Worm (Caenorhabditis elegans) whole organism, young adult: Measurements from ENCODE around the gene T12G3.2.

Source experiments
- B0035.1 ChIP-seq: sonication (generic microtip); optimal IDR thresholded peaks from 2 replicates; lab custom pipeline; 2016; ENCODE audit warnings: missing genetic modification characterization, mild to moderate bottlenecking, missing compliant biosample characterization, missing genotype, missing genetic modification reagents
- B0261.1 ChIP-seq: sonication (generic microtip); optimal IDR thresholded peaks from 2 replicates; lab custom pipeline; 2016; ENCODE audit warnings: mild to moderate bottlenecking, missing genetic modification characterization, moderate library complexity, missing compliant biosample characterization
- D2030.7 ChIP-seq: fragments of 200-800 bp; sonication (Bioruptor generic); IDR thresholded peaks from 2 replicates; pipeline ENCODE4 v1.3.6; 2022; ENCODE audit warnings: missing genetic modification reagents, missing genetic modification characterization, missing compliant biosample characterization
- F22D6.2 ChIP-seq: sonication (generic microtip); optimal IDR thresholded peaks from 2 replicates; lab custom pipeline; 2016; ENCODE audit warnings: mild to moderate bottlenecking, missing genetic modification characterization, missing compliant biosample characterization
- F37B4.10 ChIP-seq: fragments of 200-800 bp; sonication (Bioruptor generic); IDR thresholded peaks from 2 replicates; pipeline ENCODE4 v1.3.6; 2022; ENCODE audit warnings: missing genetic modification characterization, missing compliant biosample characterization
- F39B2.1 ChIP-seq: fragments of 200-800 bp; sonication (Bioruptor generic); IDR thresholded peaks from 2 replicates; pipeline ENCODE4 v1.3.6; 2022; ENCODE audit warnings: missing genetic modification reagents, missing genetic modification characterization, missing compliant biosample characterization
- F57C9.4 ChIP-seq: sonication (generic microtip); optimal IDR thresholded peaks from 2 replicates; lab custom pipeline; 2017; ENCODE audit warnings: mild to moderate bottlenecking, missing genetic modification characterization, missing compliant biosample characterization
- K12H6.12 ChIP-seq: fragments of 200-800 bp; sonication (Bioruptor generic); optimal IDR thresholded peaks from 2 replicates; lab custom pipeline; 2018; ENCODE audit warnings: mild to moderate bottlenecking, missing genetic modification characterization, missing compliant biosample characterization
- T26A5.8 ChIP-seq: sonication (generic microtip); optimal IDR thresholded peaks from 2 replicates; lab custom pipeline; 2016; ENCODE audit warnings: missing genetic modification characterization, missing compliant biosample characterization
- Y53G8AR.9 ChIP-seq: fragments of 200-800 bp; sonication (Bioruptor generic); conservative IDR thresholded peaks from 2 replicates; pipeline ENCODE4 v1.3.6; 2022; ENCODE audit warnings: missing genetic modification reagents, missing genetic modification characterization, missing compliant biosample characterization
- Y56A3A.18 ChIP-seq: fragments of 200-800 bp; sonication (Bioruptor generic); IDR thresholded peaks from 2 replicates; pipeline ENCODE4 v1.3.6; 2022; ENCODE audit warnings: missing genetic modification reagents, missing genetic modification characterization, missing compliant biosample characterization
- Y67H2A.10 ChIP-seq: fragments of 200-800 bp; sonication (Bioruptor generic); conservative IDR thresholded peaks from 2 replicates; pipeline ENCODE4 v1.3.6; 2022; ENCODE audit warnings: missing genetic modification reagents, missing genetic modification characterization, missing compliant biosample characterization
- Y79H2A.3 ChIP-seq: fragments of 200-800 bp; sonication (Bioruptor generic); conservative IDR thresholded peaks from 2 replicates; pipeline ENCODE4 v1.3.6; 2022; ENCODE audit warnings: missing genetic modification reagents, missing genetic modification characterization, missing compliant biosample characterization
- ZK185.1 ChIP-seq: sonication (generic microtip); optimal IDR thresholded peaks from 2 replicates; lab custom pipeline; 2016; ENCODE audit warnings: mild to moderate bottlenecking, missing genetic modification characterization, missing compliant biosample characterization; ENCODE audit not compliant: poor library complexity, severe bottlenecking
- akir-1 ChIP-seq: fragments of 200-800 bp; sonication (Bioruptor generic); optimal IDR thresholded peaks from 2 replicates; lab custom pipeline; 2018; ENCODE audit warnings: mild to moderate bottlenecking, missing genetic modification characterization, moderate library complexity, missing compliant biosample characterization
- aptf-2 ChIP-seq: fragments of 200-800 bp; sonication (Bioruptor generic); conservative IDR thresholded peaks from 2 replicates; pipeline ENCODE4 v1.3.6; 2022; ENCODE audit warnings: missing genetic modification reagents, missing genetic modification characterization, missing compliant biosample characterization
- athp-1 ChIP-seq: sonication (generic microtip); optimal IDR thresholded peaks from 2 replicates; lab custom pipeline; 2017; ENCODE audit warnings: mild to moderate bottlenecking, missing genetic modification characterization, missing compliant biosample characterization
- attf-5 ChIP-seq: fragments of 200-800 bp; sonication (Bioruptor generic); optimal IDR thresholded peaks from 2 replicates; lab custom pipeline; 2018; ENCODE audit warnings: mild to moderate bottlenecking, missing genetic modification characterization, missing compliant biosample characterization
- attf-6 ChIP-seq: fragments of 200-800 bp; sonication (Bioruptor generic); IDR thresholded peaks from 2 replicates; pipeline ENCODE4 v1.3.6; 2022; ENCODE audit warnings: missing genetic modification reagents, missing genetic modification characterization, missing compliant biosample characterization
- cebp-2 ChIP-seq: fragments of 200-800 bp; sonication (Bioruptor generic); IDR thresholded peaks from 2 replicates; pipeline ENCODE4 v1.3.6; 2022; ENCODE audit warnings: missing genetic modification characterization, missing compliant biosample characterization
- ceh-40 ChIP-seq: fragments of 200-800 bp; sonication (Bioruptor generic); IDR thresholded peaks from 2 replicates; pipeline ENCODE4 v1.3.6; 2022; ENCODE audit warnings: missing genetic modification characterization, missing compliant biosample characterization
- ceh-58 ChIP-seq: fragments of 200-800 bp; sonication (Bioruptor generic); IDR thresholded peaks from 2 replicates; pipeline ENCODE4 v1.3.6; 2022; ENCODE audit warnings: missing genetic modification characterization, missing compliant biosample characterization
- ceh-79 ChIP-seq: sonication (generic microtip); optimal IDR thresholded peaks from 2 replicates; lab custom pipeline; 2017; ENCODE audit warnings: mild to moderate bottlenecking, missing genetic modification characterization, missing compliant biosample characterization
- ceh-91 ChIP-seq: fragments of 200-800 bp; sonication (Bioruptor generic); IDR thresholded peaks from 2 replicates; pipeline ENCODE4 v1.3.6; 2022; ENCODE audit warnings: missing genetic modification reagents, missing genetic modification characterization, missing compliant biosample characterization
- dox-1 ChIP-seq: fragments of 200-800 bp; sonication (Bioruptor generic); IDR thresholded peaks from 2 replicates; pipeline ENCODE4 v1.3.6; 2022; ENCODE audit warnings: missing genetic modification reagents, missing genetic modification characterization, missing compliant biosample characterization
- egrh-3 ChIP-seq: fragments of 200-800 bp; sonication (Bioruptor generic); IDR thresholded peaks from 2 replicates; pipeline ENCODE4 v1.3.6; 2022; ENCODE audit warnings: missing genetic modification reagents, missing genetic modification characterization, missing compliant biosample characterization
- him-1 ChIP-seq: sonication (generic microtip); optimal IDR thresholded peaks from 2 replicates; lab custom pipeline; 2016; ENCODE audit warnings: missing genotype, missing genetic modification reagents, missing genetic modification characterization, missing compliant biosample characterization
- hlh-12 ChIP-seq: sonication (generic microtip); optimal IDR thresholded peaks from 2 replicates; lab custom pipeline; 2016; ENCODE audit warnings: missing genetic modification characterization, missing compliant biosample characterization
- hmg-20 ChIP-seq: fragments of 200-800 bp; sonication (Bioruptor generic); IDR thresholded peaks from 2 replicates; pipeline ENCODE4 v1.3.6; 2022; ENCODE audit warnings: missing genetic modification reagents, missing genetic modification characterization, missing compliant biosample characterization
- hrde-1 ChIP-seq: sonication (generic microtip); optimal IDR thresholded peaks from 2 replicates; lab custom pipeline; 2016; ENCODE audit warnings: missing genetic modification characterization, mild to moderate bottlenecking, missing compliant biosample characterization, moderate library complexity, missing genotype, missing genetic modification reagents, borderline replicate concordance
- lag-1 ChIP-seq: fragments of 200-800 bp; sonication (Bioruptor generic); IDR thresholded peaks from 2 replicates; pipeline ENCODE4 v1.3.6; 2022; ENCODE audit warnings: missing genetic modification reagents, missing genetic modification characterization, missing compliant biosample characterization
- lin-35 ChIP-seq, 3 experiments: fragments of 150-350 bp in 2 of 3; sonication (generic microtip) in 1 of 3; optimal IDR thresholded peaks; 2 replicates each; lab custom pipeline; 2014 to 2018; ENCODE audit warnings: missing biosample characterization in 3 of 3, missing genetic modification characterization in 3 of 3, missing genetic modification reagents in 3 of 3
- lir-1 ChIP-seq: fragments of 200-800 bp; sonication (Bioruptor generic); conservative IDR thresholded peaks from 2 replicates; pipeline ENCODE4 v1.3.6; 2022; ENCODE audit warnings: missing genetic modification reagents, missing genetic modification characterization, missing compliant biosample characterization
- lsy-27 ChIP-seq: sonication (generic microtip); optimal IDR thresholded peaks from 2 replicates; lab custom pipeline; 2017; ENCODE audit warnings: missing genetic modification characterization, mild to moderate bottlenecking, missing compliant biosample characterization, antibody characterized with exemption, missing genotype, borderline replicate concordance; ENCODE audit not compliant: insufficient read depth
- madf-8 ChIP-seq: fragments of 200-800 bp; sonication (Bioruptor generic); conservative IDR thresholded peaks from 2 replicates; pipeline ENCODE4 v1.3.6; 2022; ENCODE audit warnings: missing genetic modification reagents, missing genetic modification characterization, missing compliant biosample characterization
- nfya-2 ChIP-seq: fragments of 200-800 bp; sonication (Bioruptor generic); IDR thresholded peaks from 2 replicates; pipeline ENCODE4 v1.3.6; 2022; ENCODE audit warnings: missing genetic modification reagents, missing genetic modification characterization, missing compliant biosample characterization
- nhr-120 ChIP-seq: fragments of 200-800 bp; sonication (Bioruptor generic); IDR thresholded peaks from 2 replicates; pipeline ENCODE4 v1.3.6; 2022; ENCODE audit warnings: missing genetic modification characterization, missing compliant biosample characterization
- nhr-179 ChIP-seq: sonication (generic microtip); optimal IDR thresholded peaks from 2 replicates; lab custom pipeline; 2016; ENCODE audit warnings: mild to moderate bottlenecking, missing genetic modification characterization, missing compliant biosample characterization
- nhr-27 ChIP-seq: fragments of 200-800 bp; sonication (Bioruptor generic); optimal IDR thresholded peaks from 2 replicates; lab custom pipeline; 2018; ENCODE audit warnings: mild to moderate bottlenecking, missing genetic modification characterization, moderate library complexity, missing compliant biosample characterization
- sdz-38 ChIP-seq: sonication (generic microtip); optimal IDR thresholded peaks from 2 replicates; lab custom pipeline; 2016; ENCODE audit warnings: missing genotype, missing genetic modification characterization, missing compliant biosample characterization
- sea-2 ChIP-seq: fragments of 200-800 bp; sonication (Bioruptor generic); IDR thresholded peaks from 2 replicates; pipeline ENCODE4 v1.3.6; 2022; ENCODE audit warnings: missing genetic modification characterization, missing compliant biosample characterization
- sptf-2 ChIP-seq: fragments of 200-800 bp; sonication (Bioruptor generic); optimal IDR thresholded peaks from 2 replicates; lab custom pipeline; 2018; ENCODE audit warnings: mild to moderate bottlenecking, missing genetic modification characterization, missing compliant biosample characterization
- tlf-1 ChIP-seq: fragments of 200-800 bp; sonication (Bioruptor generic); optimal IDR thresholded peaks from 2 replicates; lab custom pipeline; 2018; ENCODE audit warnings: mild to moderate bottlenecking, missing genetic modification characterization, missing compliant biosample characterization
- unc-130 ChIP-seq: sonication (generic microtip); optimal IDR thresholded peaks from 2 replicates; lab custom pipeline; 2016; ENCODE audit warnings: missing genetic modification reagents, missing genetic modification characterization, missing compliant biosample characterization
- unc-62 ChIP-seq: fragments of 150-350 bp; optimal IDR thresholded peaks from 2 replicates; lab custom pipeline; 2014; ENCODE audit warnings: missing biosample characterization, missing genetic modification reagents, missing genetic modification characterization
- ztf-25 ChIP-seq: fragments of 200-800 bp; sonication (Bioruptor generic); IDR thresholded peaks from 2 replicates; pipeline ENCODE4 v1.3.6; 2022; ENCODE audit warnings: missing genetic modification reagents, missing genetic modification characterization, missing compliant biosample characterization
- ztf-26 ChIP-seq: sonication (generic microtip); optimal IDR thresholded peaks from 2 replicates; lab custom pipeline; 2017; ENCODE audit warnings: missing genetic modification characterization, missing compliant biosample characterization
- ztf-6 ChIP-seq: fragments of 200-800 bp; sonication (Bioruptor generic); IDR thresholded peaks from 2 replicates; pipeline ENCODE4 v1.3.6; 2022; ENCODE audit warnings: missing genetic modification reagents, missing genetic modification characterization, missing compliant biosample characterization

T12G3.2 gene

DNA sequence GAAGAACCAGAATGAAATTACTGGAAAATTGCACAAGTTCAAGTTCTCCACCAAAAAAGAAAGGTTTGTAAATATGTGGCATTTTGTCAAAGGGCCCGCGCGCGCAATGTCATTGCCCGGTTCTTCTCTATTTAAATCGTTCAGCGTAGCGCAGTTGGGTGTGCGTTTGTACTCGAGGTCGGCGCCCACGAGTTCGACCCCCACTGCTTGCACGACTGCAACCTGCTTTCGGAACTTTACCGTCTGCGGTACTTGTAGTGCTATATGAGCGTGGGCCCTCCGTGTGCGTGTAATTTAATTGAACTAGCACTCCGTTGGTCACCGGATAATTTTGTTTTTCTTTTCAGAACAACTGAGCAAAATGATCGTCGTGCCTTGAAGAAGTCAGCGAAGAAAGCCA is 39.7 kb upstream of the T12G3.2 start (continued):
- TF ChIP-seq aptf-2 (peak; percentile 71; the same call in 1 of the 2 replicates), Y53G8AR.9 (GFP tag; lab: Robert Waterston, UW) (peak; percentile 68; the same call in 1 of the 2 replicates), sdz-38 (no peak), lsy-27 (peak; percentile 63), lir-1 (GFP tag; lab: Robert Waterston, UW) (peak; percentile 61), lin-35 (GFP tag; optimal IDR thresholded peaks at IDR 0.05; lab: Kevin White, UChicago) (peak in 2 of 3 experiments; percentile 4 to 13), cebp-2 (GFP tag; lab: Robert Waterston, UW) (peak; percentile 100), akir-1 (GFP tag; lab: Kevin White, UChicago) (no peak), B0261.1 (tag; lab: Kevin White, UChicago) (peak; percentile 91), F22D6.2 (tag; lab: Kevin White, UChicago) (peak; percentile 29), hmg-20 (GFP tag; lab: Robert Waterston, UW) (0 out of 2 replicates have a peak, but pooled peaks have one; percentile 59), tlf-1 (GFP tag; lab: Kevin White, UChicago) (peak; percentile 79), sptf-2 (GFP tag; lab: Kevin White, UChicago) (peak; percentile 93), hlh-12 (tag; lab: Kevin White, UChicago) (peak; percentile 32), him-1 (tag; lab: Kevin White, UChicago) (peak; percentile 93), F37B4.10 (GFP tag; lab: Robert Waterston, UW) (no peak), madf-8 (GFP tag; lab: Robert Waterston, UW) (0 out of 2 replicates have a peak, but pooled peaks have one; percentile 29), F57C9.4 (tag; lab: Kevin White, UChicago) (no peak), nfya-2 (GFP tag; lab: Robert Waterston, UW) (no peak), ztf-26 (tag; lab: Kevin White, UChicago) (peak; percentile 75), B0035.1 (tag; lab: Kevin White, UChicago) (peak; percentile 78), attf-5 (peak; percentile 81), ceh-40 (GFP tag; lab: Robert Waterston, UW) (peak; percentile 30; the same call in 1 of the 2 replicates), Y79H2A.3 (no peak), ZK185.1 (peak; percentile 92), ceh-58 (no peak), unc-130 (GFP tag; lab: Kevin White, UChicago) (peak; percentile 66), Y67H2A.10 (GFP tag; lab: Robert Waterston, UW) (0 out of 2 replicates have a peak, but pooled peaks have one; percentile 33), ztf-6 (peak; percentile 70; the same call in 1 of the 2 replicates), hrde-1 (tag; lab: Kevin White, UChicago) (peak; percentile 71), D2030.7 (GFP tag; lab: Robert Waterston, UW) (peak; percentile 85), ceh-91 (GFP tag; lab: Robert Waterston, UW) (peak; percentile 51; the same call in 1 of the 2 replicates), attf-6 (GFP tag; lab: Robert Waterston, UW) (peak; percentile 73; the same call in 1 of the 2 replicates), ceh-79 (tag; lab: Kevin White, UChicago) (peak; percentile 88), athp-1 (tag; lab: Kevin White, UChicago) (peak; percentile 81), F39B2.1 (GFP tag; lab: Robert Waterston, UW) (no peak), ztf-25 (GFP tag; lab: Robert Waterston, UW) (peak; percentile 88), nhr-120 (GFP tag; lab: Robert Waterston, UW) (no peak), sea-2 (GFP tag; lab: Robert Waterston, UW) (no peak), Y56A3A.18 (GFP tag; lab: Robert Waterston, UW) (peak; percentile 86), lag-1 (GFP tag; lab: Robert Waterston, UW) (no peak), K12H6.12 (tag; lab: Kevin White, UChicago) (peak; percentile 66), T26A5.8 (tag; lab: Kevin White, UChicago) (peak; percentile 76), nhr-179 (tag; lab: Kevin White, UChicago) (no peak), nhr-27 (tag; lab: Kevin White, UChicago) (no peak), egrh-3 (GFP tag; lab: Robert Waterston, UW) (peak; percentile 59; the same call in 1 of the 2 replicates), unc-62 (GFP tag; lab: Kevin White, UChicago) (no peak), dox-1 (GFP tag; lab: Robert Waterston, UW) (peak; percentile 91)
